Fruit fly (Drosophila melanogaster) whole organism, embryonic: ENCODE data around the gene lute.

Source experiments
- CG7963 ChIP-seq: fragments of 200-800 bp; sonication (Bioruptor generic); IDR thresholded peaks from 3 replicates; pipeline ENCODE4 v1.3.6; 2022; ENCODE audit warnings: missing biosample characterization, missing genetic modification characterization; ENCODE audit not compliant: partially characterized antibody
- Pdp1 ChIP-seq, 2 experiments: fragments of 200-800 bp; sonication (Bioruptor generic); optimal IDR thresholded peaks; 3 replicates each; lab custom pipeline; 2016; ENCODE audit warnings: missing biosample characterization in 2 of 2, missing genetic modification characterization in 2 of 2, mild to moderate bottlenecking in 1 of 2, moderate library complexity in 1 of 2
- al ChIP-seq: fragments of 200-800 bp; sonication (Bioruptor generic); IDR thresholded peaks from 2 replicates; pipeline ENCODE4 v1.3.6; 2022; ENCODE audit warnings: missing biosample characterization, missing genetic modification characterization
- en ChIP-seq: fragments of 200-800 bp; sonication (Bioruptor generic); optimal IDR thresholded peaks from 2 replicates; lab custom pipeline; 2016; ENCODE audit warnings: missing biosample characterization, missing genetic modification characterization
- lmd ChIP-seq: fragments of 200-800 bp; sonication (Bioruptor generic); IDR thresholded peaks from 2 replicates; pipeline ENCODE4 v1.3.6; 2022; ENCODE audit warnings: missing biosample characterization, missing genetic modification characterization

- peak; percentile 76 for TF ChIP-seq lmd (GFP tag; lab: Robert Waterston, UW)
- peak; percentile 54 to 69 for TF ChIP-seq Pdp1 (GFP tag; optimal IDR thresholded peaks at IDR 0.05; lab: Kevin White, UChicago)
- TF ChIP-seq CG7963 (GFP tag; lab: Robert Waterston, UW) = no peak
- peak; percentile 21; the same call in 1 of the 2 replicates for TF ChIP-seq al (GFP tag; lab: Robert Waterston, UW)
- TF ChIP-seq en = peak; percentile 33
Measured at dm6 chr3R:17402434-17402833, 22.7 kb downstream of the lute start, which contains the start of gene Sur-8.
